Fruit fly (Drosophila melanogaster) whole organism, larva: ENCODE results near the gene CG43116.

Experiments
- noc ChIP-seq: fragments of 200-800 bp; sonication (Bioruptor generic); optimal IDR thresholded peaks from 3 replicates; lab custom pipeline; 2019; ENCODE audit warnings: missing biosample characterization, mild to moderate bottlenecking, missing genetic modification characterization, moderate library complexity

CG43116 gene

DNA sequence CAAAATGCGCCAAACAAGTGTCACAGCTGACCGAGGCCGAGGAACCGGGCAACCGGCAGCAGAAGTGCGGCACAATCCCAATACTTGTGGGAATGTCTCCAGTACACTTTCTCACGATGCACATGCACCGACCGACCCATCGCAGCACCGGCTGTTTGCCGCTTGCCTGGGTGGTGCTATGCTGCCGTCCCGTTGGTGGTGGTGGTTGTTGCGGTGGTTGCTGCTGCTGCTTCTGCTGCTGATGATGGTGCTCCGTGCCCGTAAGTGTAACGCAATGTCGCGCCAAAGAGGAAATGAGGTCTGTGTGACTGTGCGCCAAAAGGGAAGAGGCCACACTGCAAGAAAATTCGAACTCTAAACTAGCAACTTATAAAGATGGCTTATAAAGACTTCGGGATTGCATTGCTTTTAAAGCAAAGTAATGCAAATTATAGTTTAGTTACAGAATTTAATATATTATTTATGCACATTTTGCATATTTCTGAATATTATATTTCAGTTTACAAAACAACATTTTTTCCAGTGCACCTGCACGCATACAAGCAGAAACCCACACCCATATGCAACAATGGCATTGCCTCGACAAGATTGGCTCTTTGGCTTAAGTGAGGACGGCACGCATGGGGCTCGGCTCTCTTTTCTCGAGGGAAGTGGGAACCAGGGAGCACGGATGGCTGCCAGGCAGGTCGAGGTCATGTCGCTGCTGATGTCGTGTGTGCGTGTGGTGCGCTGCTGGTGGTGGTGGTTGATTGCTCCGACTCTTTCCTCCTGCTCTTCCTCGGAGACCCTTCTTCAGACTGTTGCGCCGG, at the start of gene CG43116:
Gene CG43116, minus strand, starts transcription at position 800 of the 809 bp plus-strand sequence.
- TF ChIP-seq noc: no peak

DNA sequence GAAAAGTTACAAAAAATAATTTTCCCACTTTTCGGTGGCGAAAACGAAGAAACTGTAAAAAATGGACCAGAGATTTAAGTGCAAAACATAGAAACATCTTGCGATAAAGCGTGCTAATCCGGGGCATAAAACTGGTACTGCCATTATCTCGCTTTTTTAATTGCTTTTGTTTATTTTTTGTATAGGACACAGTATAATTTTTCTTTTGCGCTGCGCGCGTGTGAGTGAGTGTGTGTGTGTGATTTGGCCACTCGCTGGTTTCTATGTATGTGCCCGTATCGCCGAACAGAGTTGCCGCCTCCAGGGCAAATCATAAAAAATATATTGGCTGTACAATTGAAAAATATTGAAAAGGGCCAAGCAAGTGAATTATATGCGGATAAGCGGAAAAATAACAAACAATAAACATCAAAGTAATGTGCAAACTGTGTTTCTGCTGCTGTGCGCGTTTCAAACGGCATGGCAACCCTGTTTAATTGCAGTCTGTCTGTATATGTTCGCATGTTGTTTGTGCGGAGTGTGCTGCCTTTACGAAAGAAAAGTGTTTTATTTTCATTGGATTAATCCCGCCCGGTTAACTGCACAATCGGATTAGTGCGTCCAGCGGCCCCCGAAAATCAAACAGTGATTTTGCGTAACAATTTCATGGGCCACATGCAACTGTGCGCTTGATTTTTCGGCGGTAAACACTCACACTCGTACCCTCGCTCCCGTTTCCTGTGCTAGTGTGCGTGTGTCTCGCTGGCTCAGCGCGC, 45.5 kb upstream of the CG43116 start:
- peak; percentile 95 for TF ChIP-seq noc

DNA sequence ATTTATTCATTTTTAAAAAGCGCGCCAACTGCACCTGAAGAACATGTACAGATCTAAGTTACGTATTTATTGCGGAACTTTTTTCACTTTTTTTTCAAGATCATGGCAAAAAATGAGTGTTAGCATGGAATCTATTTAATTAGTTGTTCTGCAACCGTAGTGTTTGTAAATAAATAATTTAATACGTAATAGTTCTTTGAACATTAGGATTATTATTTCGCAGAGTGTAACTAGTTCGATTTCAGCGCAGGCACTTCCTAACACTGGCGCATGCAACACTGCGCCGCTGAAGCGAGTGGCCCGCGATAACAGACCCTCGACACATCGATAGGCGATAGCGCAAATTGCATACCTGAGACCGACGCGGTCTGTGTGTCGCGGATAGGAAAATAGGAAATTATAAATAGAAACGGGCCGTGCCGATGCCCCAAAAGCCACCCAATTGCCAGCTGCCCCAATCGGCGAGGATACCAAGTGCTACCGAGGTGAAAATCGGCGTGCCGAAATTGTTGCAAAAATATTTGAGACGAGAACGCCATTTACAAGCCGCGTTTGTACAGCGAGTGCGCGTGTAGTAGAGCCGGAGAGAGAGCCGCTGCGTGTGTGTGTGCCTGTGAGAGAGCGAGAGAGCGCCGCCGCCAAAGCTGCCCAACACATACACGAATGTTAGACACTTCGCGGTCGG, 44.8 kb upstream of the CG43116 start, which contains the start of gene gro:
Gene gro, plus strand, starts transcription at position 320 of the 685 bp plus-strand sequence.
- TF ChIP-seq noc: no peak

DNA sequence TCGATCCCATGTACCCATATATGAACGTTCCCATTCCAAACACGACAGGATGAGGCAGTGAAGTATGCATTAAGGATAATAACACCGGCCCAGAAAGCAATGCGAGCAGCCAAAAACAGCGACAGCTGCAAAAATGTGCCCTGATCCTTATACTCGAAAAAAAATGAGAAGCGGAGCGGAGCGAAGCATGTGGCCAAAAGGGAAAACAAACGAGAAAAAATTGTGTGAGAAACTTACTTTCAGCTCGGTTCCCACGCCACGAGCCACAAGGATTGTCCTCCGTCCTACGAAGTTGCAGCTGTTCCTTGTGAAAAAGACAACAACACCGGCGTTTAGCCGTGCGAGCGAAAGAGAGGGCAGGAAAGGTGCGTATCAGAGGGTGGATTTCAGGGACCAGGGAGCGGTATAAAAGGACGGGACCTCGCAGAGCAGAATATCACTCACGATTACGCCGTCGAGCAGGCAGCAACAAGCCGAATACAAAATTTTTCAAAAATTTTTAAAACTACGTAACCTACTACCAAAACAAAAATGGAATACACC, 43.1 kb upstream of the CG43116 start:
- no peak for TF ChIP-seq noc

DNA sequence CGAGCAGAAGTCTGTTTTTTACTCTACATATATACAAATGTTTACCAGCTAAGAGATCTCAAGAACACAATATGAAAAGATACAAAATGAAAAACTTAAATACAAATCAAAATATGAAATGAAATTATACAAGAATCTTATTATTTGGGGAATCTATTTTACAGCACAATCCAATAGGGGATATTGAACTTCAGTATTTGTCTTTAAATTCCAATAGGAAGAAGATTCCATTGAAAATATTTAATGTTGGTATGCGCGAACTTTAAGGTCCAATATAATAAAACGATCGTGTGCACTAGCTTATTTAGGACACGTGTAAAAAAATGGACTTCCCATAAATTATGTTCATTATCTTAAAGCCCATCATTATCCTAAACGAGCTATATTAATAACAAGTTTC, 41.1 kb upstream of the CG43116 start:
- TF ChIP-seq noc: no peak

DNA sequence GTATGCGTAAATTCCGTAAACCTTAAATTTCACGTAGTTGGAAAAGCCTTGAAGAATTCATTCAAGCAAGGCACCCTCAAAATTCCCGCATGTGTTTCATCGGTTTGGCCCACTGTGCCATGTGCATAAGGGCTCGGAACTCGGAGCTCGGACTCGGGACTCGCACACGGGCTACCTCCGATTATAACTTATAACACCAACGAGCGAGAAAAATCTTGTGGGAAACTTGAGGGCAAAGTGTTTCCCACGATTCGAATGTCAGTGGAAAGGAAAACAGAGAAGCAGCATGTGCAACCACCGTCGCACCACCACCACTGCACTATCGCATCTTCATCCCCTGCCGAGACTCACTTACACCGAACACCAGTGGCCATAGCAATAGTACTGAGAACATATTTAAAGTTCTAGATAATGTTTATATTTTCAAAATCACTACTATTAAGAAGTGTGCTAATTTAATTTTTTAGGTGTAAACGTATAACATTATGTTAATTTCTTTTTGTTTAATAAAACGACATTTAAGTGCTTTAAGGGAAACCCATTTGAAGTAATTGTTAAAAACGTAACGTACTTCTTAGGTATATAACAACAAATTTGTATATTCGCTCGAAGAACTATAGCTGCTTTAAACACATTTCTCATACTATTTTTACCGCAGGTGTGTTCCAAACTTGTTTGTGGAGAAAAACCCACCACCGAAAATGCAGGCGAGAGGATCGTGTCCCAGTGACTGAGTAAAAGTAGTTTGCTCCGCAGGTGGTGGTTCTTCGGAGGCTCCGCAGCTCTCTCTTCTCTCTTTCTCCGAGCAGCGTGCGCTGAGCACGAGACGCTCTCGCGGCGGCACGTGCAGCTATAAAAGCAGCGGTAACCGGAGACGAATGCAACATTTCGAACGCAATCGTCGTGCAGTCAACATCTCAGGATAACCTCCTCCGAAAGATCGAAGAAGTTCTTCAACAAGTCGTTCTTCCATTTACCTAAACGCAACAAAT, 39.7 kb upstream of the CG43116 start:
- peak; percentile 13 for TF ChIP-seq noc

DNA sequence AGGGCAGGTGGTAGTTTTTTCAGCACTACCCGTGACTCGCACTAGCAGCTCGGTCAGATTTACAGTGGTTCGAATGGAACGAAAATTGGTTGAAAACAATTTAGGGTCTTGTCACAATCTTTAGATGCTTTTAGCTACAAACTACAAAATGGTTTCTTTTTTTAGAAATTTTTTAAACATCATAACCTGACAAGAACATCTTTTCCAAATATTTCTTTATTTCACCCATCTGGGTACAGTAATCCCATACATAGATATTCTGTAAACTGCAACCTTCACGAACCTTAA, 38.5 kb upstream of the CG43116 start:
- TF ChIP-seq noc: no peak

DNA sequence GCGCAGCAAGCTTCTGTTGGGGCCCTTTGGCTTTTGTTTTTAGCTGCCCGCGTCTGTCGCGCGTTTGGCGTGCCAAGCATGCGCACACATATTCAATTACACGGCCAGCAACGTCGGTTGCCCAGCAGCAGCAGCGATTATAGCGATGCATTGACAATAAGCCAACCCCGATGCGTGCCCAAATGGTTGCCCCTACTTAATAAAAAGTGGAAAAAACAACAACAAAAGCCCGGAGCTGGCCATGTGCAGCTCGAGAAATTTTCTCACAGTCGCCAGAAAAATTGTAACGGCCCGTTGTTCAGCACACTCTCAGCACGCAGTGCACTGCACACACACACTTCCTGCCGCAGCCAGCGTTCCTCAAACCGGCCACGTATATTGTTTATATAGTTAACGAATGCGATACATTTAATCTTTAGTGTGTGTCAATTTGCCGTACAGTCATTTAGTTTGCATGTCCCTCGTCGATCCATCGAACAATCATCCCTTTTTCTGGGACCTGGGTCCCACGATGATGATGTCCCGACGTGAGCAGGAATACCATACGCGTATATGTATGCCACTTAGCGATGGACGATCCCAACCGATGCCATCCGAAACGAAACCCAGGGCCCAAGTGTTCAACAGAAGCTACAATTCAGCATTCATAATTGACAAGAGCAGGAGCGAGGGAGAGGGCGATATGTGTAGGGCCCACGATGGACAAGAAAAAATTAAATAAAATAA, 38.0 kb upstream of the CG43116 start:
- TF ChIP-seq noc: no peak

DNA sequence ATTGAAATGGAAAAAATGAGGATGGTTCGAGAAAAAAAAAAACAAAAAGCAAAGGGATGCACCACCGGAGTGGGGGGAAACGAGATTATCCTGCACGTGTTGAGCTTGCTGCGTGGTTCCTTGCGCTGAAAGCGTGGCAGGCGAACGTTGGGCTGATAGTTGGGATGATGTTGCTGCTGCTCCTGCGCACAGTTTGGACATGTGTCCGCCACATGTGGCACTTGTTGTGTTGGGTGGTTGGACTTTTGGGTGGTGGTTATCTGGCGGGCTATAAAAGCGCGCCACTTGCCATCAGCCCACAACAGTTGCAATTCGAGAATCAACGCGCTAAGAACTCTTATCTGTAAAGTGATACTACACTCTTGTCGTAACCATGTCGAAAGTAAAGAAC, 35.8 kb upstream of the CG43116 start:
- TF ChIP-seq noc: no peak

DNA sequence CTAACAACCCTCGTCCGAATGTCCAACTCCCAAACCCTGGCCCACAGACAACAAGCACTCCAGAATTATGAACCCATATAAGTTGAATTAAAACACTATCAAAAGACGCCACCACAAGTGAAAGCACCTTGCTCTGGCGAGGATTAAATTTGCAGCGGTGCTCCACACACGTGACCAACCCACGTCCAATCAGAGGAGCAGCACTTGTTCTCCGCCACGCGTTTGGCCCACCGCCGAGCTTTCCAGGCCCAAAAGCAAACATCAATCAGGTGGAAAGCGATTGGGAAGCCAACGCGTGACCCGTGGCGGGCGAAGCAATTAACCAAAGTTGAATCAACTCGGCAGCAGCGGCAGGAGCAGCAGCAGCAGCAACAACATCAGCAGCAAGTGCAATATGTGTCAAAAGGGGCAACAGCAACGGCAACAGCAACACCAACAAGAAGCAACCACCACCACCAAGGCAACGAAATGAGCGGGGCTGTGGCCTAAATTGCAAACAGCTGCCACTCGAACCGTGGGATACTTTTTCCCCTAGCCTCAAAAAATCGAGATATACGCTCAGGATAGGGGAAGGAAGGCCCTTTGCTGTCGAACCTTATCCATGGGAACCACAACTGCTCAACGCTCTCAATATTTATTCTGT, 35.3 kb upstream of the CG43116 start:
- no peak for TF ChIP-seq noc

DNA sequence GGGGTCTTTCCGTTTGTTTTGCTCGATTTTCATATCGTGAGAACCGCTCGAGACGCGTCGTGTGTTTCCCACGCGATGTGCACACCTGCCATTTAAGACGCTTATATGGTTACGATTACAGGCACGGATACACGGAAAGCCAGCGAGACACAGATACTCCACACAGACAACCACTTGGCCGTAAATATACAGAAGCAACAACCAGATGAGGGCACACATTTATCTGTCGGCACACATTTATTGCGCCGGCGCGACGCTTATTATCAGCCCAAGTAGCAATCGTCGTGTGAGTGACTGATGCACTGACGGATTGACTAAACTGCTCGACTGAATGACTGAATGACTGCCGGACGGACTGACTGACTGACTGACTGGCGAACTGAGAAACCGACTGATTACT, 33.8 kb upstream of the CG43116 start:
- no peak for TF ChIP-seq noc

DNA sequence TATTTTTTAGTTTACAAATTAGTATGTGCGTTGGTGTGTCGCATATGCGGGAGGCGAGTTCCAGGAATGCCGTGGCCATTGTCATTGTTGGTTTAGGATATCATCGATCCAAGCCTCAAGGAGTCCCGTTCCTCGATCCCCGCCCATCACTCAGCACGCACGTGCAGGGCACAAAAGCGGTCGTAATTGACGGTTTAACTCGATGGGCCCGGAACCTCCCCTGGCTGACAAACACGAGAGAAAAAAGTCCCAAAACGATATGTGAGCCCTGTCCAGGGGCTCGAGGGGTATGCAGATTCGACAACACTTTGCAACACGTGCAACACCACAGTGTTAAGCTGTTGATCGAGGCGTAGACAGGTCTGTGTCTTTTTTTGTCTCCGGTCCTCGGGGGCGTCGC, 31.1 kb upstream of the CG43116 start:
- no peak for TF ChIP-seq noc

DNA sequence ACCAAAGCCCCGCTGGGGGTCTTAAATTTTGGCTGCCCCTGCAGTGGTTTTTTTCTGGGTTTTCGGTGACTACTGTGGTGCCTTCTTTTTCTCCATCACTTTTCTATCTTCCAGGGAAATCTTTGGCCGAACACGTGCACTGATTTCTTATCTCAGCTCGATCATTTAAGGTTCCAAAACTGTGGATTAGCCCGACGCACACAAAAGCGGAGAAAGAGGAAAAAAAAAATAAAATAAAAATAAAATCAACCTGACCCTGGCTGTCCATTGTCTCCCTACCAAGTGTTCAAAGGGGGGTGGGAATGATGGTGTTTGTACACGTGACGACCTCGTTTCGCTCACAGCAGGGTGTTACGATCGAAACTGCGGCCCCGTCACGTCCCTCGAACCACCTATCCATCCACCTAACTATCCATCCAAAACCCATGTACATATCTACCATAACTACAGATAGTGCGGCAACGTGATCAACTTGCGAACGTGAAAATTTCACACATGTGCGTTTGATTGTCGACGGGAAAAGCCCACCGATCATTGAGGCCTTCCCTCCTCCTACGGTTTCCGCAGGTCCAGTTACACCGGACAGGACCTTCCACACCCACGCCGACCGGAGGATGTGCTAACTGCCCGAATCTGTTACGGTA, 30.0 kb upstream of the CG43116 start:
- TF ChIP-seq noc: no peak

DNA sequence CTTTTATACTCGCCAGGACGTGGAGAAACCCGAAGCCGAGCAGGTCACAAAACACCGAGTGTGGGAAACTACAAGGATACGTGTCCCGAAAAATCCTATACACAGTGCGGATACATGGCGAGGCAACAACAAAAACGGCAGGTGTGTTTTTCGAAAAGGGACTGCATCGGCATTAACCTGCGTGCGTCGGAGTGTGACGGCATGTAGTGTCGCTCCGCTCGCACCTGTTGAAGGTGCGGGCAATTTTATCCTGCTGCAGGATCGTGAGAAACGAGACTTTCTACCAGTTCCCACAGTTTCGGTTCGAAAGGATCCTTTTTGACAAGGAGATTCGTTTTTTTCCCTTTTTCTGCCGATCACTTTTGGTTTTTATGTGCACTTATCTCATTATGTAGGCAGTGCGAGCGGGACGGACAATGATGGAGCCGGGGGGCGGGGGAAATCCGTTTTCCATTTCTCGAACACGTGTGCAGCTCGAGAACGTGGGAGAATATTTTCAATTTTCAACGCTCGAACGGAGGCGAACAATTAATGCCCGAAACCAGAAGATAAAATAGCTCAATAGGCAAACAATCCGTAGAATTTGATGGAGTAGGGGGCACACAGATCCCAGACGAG, 27.9 kb upstream of the CG43116 start:
- TF ChIP-seq noc: no peak
